Worm (Caenorhabditis elegans): ENCODE data around the gene snr-4.

DNA sequence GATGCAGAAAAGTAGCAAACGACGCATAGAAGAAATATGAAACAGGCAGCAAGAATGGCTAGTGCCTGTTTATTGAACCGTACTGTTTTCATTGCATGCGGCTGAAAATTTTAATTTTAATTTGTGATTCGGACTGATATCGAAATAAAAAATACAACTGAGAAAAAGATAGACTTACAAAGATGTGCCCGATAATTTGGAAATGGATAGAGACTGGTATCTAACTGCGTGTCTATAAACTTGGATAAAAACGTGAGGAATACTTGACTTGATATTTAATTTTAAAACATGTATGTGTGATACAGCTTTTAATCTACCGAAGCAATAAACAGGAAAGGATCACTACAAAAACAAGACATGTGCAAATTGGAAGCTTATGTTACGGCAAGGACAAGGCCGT, 5.9 kb upstream of the snr-4 start, which contains the start of gene mans-2:
- TF ChIP-seq skn-1 (tag; optimal IDR thresholded peaks at IDR 0.05) (no peak), elt-3 (tag; optimal IDR thresholded peaks at IDR 0.05) (no peak)
